Fruit fly (Drosophila melanogaster) whole organism, wandering third instar larva: ENCODE measurements around the gene CG42323.

Source experiments
- Abd-B ChIP-seq: fragments of >200 bp; optimal IDR thresholded peaks from 2 replicates; lab custom pipeline; 2017; ENCODE audit warnings: missing biosample characterization, missing genetic modification characterization
- N ChIP-seq: fragments of >200 bp; optimal IDR thresholded peaks from 2 replicates; lab custom pipeline; 2018; ENCODE audit warnings: missing biosample characterization, missing external identifiers, missing genetic modification characterization
- fru ChIP-seq: fragments of 200-800 bp; sonication (Bioruptor generic); optimal IDR thresholded peaks from 3 replicates; lab custom pipeline; 2016; ENCODE audit warnings: missing biosample characterization, mild to moderate bottlenecking, missing genetic modification characterization
- lola ChIP-seq: fragments of >200 bp; optimal IDR thresholded peaks from 2 replicates; lab custom pipeline; 2017; ENCODE audit warnings: missing biosample characterization, missing genetic modification characterization
- psq ChIP-seq: fragments of 200-800 bp; sonication (Bioruptor generic); optimal IDR thresholded peaks from 3 replicates; lab custom pipeline; 2017; ENCODE audit warnings: missing biosample characterization, mild to moderate bottlenecking, missing genetic modification characterization, moderate library complexity

dm6 chrX:18386784-18387183, 35.4 kb upstream of the CG42323 start, which contains the start of gene Tsf1:
- TF ChIP-seq lola (GFP tag; lab: Kevin White, UChicago) (no peak), psq (GFP tag; lab: Kevin White, UChicago) (no peak), N (no peak), Abd-B (GFP tag; lab: Kevin White, UChicago) (no peak), fru (GFP tag; lab: Kevin White, UChicago) (no peak)
